Fruit fly (Drosophila melanogaster): ENCODE results near the gene CG11345.

- TF ChIP-seq cic (GFP tag; optimal IDR thresholded peaks at IDR 0.05) (no peak), CG7101 (tag; optimal IDR thresholded peaks at IDR 0.05) (no peak)
Observed at dm6 chr3L:4490702-4491243, 32.8 kb upstream of the CG11345 start, which contains the start of gene CG13722.

All from whole organism, adult.